Worm (Caenorhabditis elegans) whole organism, L2 larva: ENCODE measurements around the gene B0024.13.

Experiments
- nhr-11 ChIP-seq: fragments of 150-350 bp; optimal IDR thresholded peaks from 2 replicates; lab custom pipeline; 2014; ENCODE audit warnings: missing biosample characterization, missing genetic modification characterization
- nhr-12 ChIP-seq: fragments of 150-350 bp; optimal IDR thresholded peaks from 2 replicates; lab custom pipeline; 2014; ENCODE audit warnings: missing biosample characterization, missing genetic modification characterization
- ztf-11 ChIP-seq: sonication (generic microtip); optimal IDR thresholded peaks from 2 replicates; lab custom pipeline; 2017; ENCODE audit warnings: missing biosample characterization, missing genetic modification characterization

- TF ChIP-seq nhr-12 (no peak), nhr-11 (no peak), ztf-11 (tag; lab: Kevin White, UChicago) (no peak)
Observed at ce11 chrV:10320101-10320761, at the start of gene B0024.13, which contains the start of gene gna-1.
